Fruit fly (Drosophila melanogaster): ENCODE results near the gene CG46525.

The CG46525 gene

DNA sequence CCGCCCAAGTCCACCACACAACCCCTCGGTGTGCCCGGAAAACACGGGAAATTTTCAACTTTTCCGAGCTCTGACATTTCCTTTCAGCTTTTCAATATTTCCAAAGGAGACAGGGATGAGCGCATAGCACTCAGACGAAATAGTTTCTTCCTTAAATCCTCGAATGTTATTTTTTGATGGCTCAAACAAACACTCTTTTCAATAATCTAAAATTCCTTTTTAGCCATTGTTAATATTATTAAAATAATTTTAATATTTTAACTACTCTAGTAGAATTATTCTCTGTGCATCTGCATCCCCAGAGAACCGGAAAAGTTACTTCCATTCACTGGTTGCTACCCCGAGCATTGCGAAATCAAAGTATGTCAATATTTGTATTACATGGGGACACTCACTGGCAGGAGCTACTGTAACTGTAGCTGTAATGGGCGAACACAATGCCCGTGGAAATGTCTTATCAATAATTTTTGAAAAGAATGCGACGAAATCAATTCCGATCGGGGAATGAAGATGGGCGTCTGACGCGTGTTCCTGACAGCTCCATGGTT, 17.3 kb upstream of the CG46525 start (continued):
- TF ChIP-seq vvl (GFP tag; IDR thresholded peaks at IDR 0.05) = 0 out of 2 replicates have a peak, but pooled peaks have one; percentile 16
- no peak for TF ChIP-seq dpn (GFP tag; optimal IDR thresholded peaks at IDR 0.05)
- peak; percentile 62; the same call in 1 of the 2 replicates for TF ChIP-seq Xrp1 (GFP tag; IDR thresholded peaks at IDR 0.05)
- peak; percentile 26 for TF ChIP-seq Sox100B (GFP tag; optimal IDR thresholded peaks at IDR 0.05)
- 0 out of 2 replicates have a peak, but pooled peaks have one; percentile 28 for TF ChIP-seq sim (GFP tag; IDR thresholded peaks at IDR 0.05)
- TF ChIP-seq CG9727 (GFP tag; optimal IDR thresholded peaks at IDR 0.05) = peak; percentile 36
- no peak for TF ChIP-seq gfzf (GFP tag; optimal IDR thresholded peaks at IDR 0.05)
- no peak for TF ChIP-seq pan (optimal IDR thresholded peaks at IDR 0.05)
- TF ChIP-seq pan (GFP tag; optimal IDR thresholded peaks at IDR 0.05 in 1 of 2, IDR thresholded peaks at IDR 0.05 in 1 of 2) = peak in 1 of 2 experiments; percentile 26
- TF ChIP-seq knrl (GFP tag; IDR thresholded peaks at IDR 0.05; ENCODE audit: partially characterized antibody) = no peak
- peak; percentile 23 for TF ChIP-seq CG17829 (tag; optimal IDR thresholded peaks at IDR 0.05)
- peak; percentile 39 for TF ChIP-seq CG12391 (tag; optimal IDR thresholded peaks at IDR 0.05)
- TF ChIP-seq CG5953 (GFP tag; IDR thresholded peaks at IDR 0.05) = 0 out of 2 replicates have a peak, but pooled peaks have one; percentile 24
- peak; percentile 51 for TF ChIP-seq CG2712 (tag; optimal IDR thresholded peaks at IDR 0.05)
- TF ChIP-seq CG13894 (tag; optimal IDR thresholded peaks at IDR 0.05) = no peak
- TF ChIP-seq Sry-β (GFP tag; optimal IDR thresholded peaks at IDR 0.05) = peak; percentile 31
- no peak for TF ChIP-seq lilli (GFP tag; optimal IDR thresholded peaks at IDR 0.05)
- TF ChIP-seq CG8924 (tag; optimal IDR thresholded peaks at IDR 0.05) = peak; percentile 28
- peak; percentile 47 for TF ChIP-seq dmrt11E (tag; optimal IDR thresholded peaks at IDR 0.05)
- TF ChIP-seq CG18599 (GFP tag; optimal IDR thresholded peaks at IDR 0.05) = peak; percentile 54
- TF ChIP-seq chif (GFP tag; optimal IDR thresholded peaks at IDR 0.05) = no peak
- peak; percentile 51 for TF ChIP-seq gem (tag; optimal IDR thresholded peaks at IDR 0.05)
- peak; percentile 37 for TF ChIP-seq HHEX (GFP tag; optimal IDR thresholded peaks at IDR 0.05)
- TF ChIP-seq Meics (GFP tag; optimal IDR thresholded peaks at IDR 0.05) = peak; percentile 15
- TF ChIP-seq row (GFP tag; IDR thresholded peaks at IDR 0.05) = peak; percentile 61
- peak in 1 of 2 experiments; percentile 42 for TF ChIP-seq Hr51 (GFP tag; optimal IDR thresholded peaks at IDR 0.05)
- peak; percentile 42; the same call in 1 of the 2 replicates for TF ChIP-seq seq (GFP tag; IDR thresholded peaks at IDR 0.05)
- peak; percentile 25 for TF ChIP-seq CG10267 (tag; optimal IDR thresholded peaks at IDR 0.05)
- TF ChIP-seq Drgx (GFP tag; IDR thresholded peaks at IDR 0.05) = no peak
- peak; percentile 46 for TF ChIP-seq CG10979 (tag; optimal IDR thresholded peaks at IDR 0.05)
- peak; percentile 42 for TF ChIP-seq zf30C (GFP tag; optimal IDR thresholded peaks at IDR 0.05)
- peak; percentile 25 for TF ChIP-seq Oli (tag; optimal IDR thresholded peaks at IDR 0.05)
- TF ChIP-seq Fer1 (GFP tag; optimal IDR thresholded peaks at IDR 0.05) = peak; percentile 26
- TF ChIP-seq dmrt99B (tag; optimal IDR thresholded peaks at IDR 0.05) = peak; percentile 38
- peak; percentile 26 for TF ChIP-seq CG7556 (GFP tag; optimal IDR thresholded peaks at IDR 0.05)
- TF ChIP-seq ATbp (GFP tag; optimal IDR thresholded peaks at IDR 0.05) = peak; percentile 5
- TF ChIP-seq CG12659 (GFP tag; optimal IDR thresholded peaks at IDR 0.05) = peak; percentile 6
- peak; percentile 31 for TF ChIP-seq nmo (GFP tag; optimal IDR thresholded peaks at IDR 0.05)
- no peak for TF ChIP-seq CG43689 (GFP tag; IDR thresholded peaks at IDR 0.05)
- TF ChIP-seq Sox102F (GFP tag; optimal IDR thresholded peaks at IDR 0.05) = peak; percentile 48
- no peak for TF ChIP-seq Poxn (GFP tag; IDR thresholded peaks at IDR 0.05)
- TF ChIP-seq CG8765 (GFP tag; IDR thresholded peaks at IDR 0.05) = no peak
- no peak for TF ChIP-seq CG5245 (GFP tag; optimal IDR thresholded peaks at IDR 0.05)
- TF ChIP-seq lab (GFP tag; optimal IDR thresholded peaks at IDR 0.05) = peak; percentile 47
- no peak for TF ChIP-seq Pdp1 (GFP tag; optimal IDR thresholded peaks at IDR 0.05)
- TF ChIP-seq phol (tag; optimal IDR thresholded peaks at IDR 0.05) = peak; percentile 18
- TF ChIP-seq lbe (GFP tag; optimal IDR thresholded peaks at IDR 0.05) = no peak
- TF ChIP-seq CG17385 (GFP tag; optimal IDR thresholded peaks at IDR 0.05) = peak; percentile 12
